Fruit fly (Drosophila melanogaster) whole organism, wandering third instar larva: ENCODE measurements around the gene ush.
A peak's percentile ranks its signal among the peaks of the same experiment; 100 is the strongest.

ENCODE experiments used
- Abd-B ChIP-seq: fragments of >200 bp; optimal IDR thresholded peaks from 2 replicates; lab custom pipeline; 2017; ENCODE audit warnings: missing biosample characterization, missing genetic modification characterization
- CG32264 ChIP-seq: fragments of 200-800 bp; sonication (Bioruptor generic); optimal IDR thresholded peaks from 2 replicates; lab custom pipeline; 2016; ENCODE audit warnings: missing biosample characterization, missing genetic modification characterization
- CG9705 ChIP-seq: fragments of 200-800 bp; sonication (Bioruptor generic); optimal IDR thresholded peaks from 2 replicates; lab custom pipeline; 2018; ENCODE audit warnings: missing biosample characterization, mild to moderate bottlenecking, missing genetic modification characterization
- CrebA ChIP-seq: fragments of 200-800 bp; sonication (Bioruptor generic); optimal IDR thresholded peaks from 2 replicates; lab custom pipeline; 2016; ENCODE audit warnings: missing biosample characterization, mild to moderate bottlenecking, missing genetic modification characterization, borderline replicate concordance
- Dfd ChIP-seq: fragments of >200 bp; optimal IDR thresholded peaks from 2 replicates; lab custom pipeline; 2017; ENCODE audit warnings: missing biosample characterization, missing genetic modification characterization
- Dif ChIP-seq: fragments of 200-275, 200-300 bp; sonication (Bioruptor generic); optimal IDR thresholded peaks from 2 replicates; lab custom pipeline; 2018; ENCODE audit warnings: missing biosample characterization, missing genetic modification characterization; ENCODE audit not compliant: partially characterized antibody
- GATAd ChIP-seq: sonication (Bioruptor generic); optimal IDR thresholded peaks from 2 replicates; lab custom pipeline; 2016; ENCODE audit warnings: missing biosample characterization, missing genetic modification characterization
- HLH106 ChIP-seq: fragments of 200-800 bp; optimal IDR thresholded peaks from 3 replicates; lab custom pipeline; 2019; ENCODE audit warnings: missing biosample characterization, mild to moderate bottlenecking, missing genetic modification characterization, moderate library complexity
- Hnf4 ChIP-seq: fragments of 200-800 bp; sonication (Bioruptor generic); optimal IDR thresholded peaks from 2 replicates; lab custom pipeline; 2016; ENCODE audit warnings: missing biosample characterization, mild to moderate bottlenecking, missing genetic modification characterization
- Hr78 ChIP-seq: fragments of >200 bp; optimal IDR thresholded peaks from 2 replicates; lab custom pipeline; 2017; ENCODE audit warnings: missing biosample characterization, missing genetic modification characterization
- Hr83 ChIP-seq: fragments of 200-300 bp; sonication (Bioruptor generic); optimal IDR thresholded peaks from 2 replicates; lab custom pipeline; 2016; ENCODE audit warnings: missing biosample characterization, mild to moderate bottlenecking, missing genetic modification characterization, moderate library complexity; ENCODE audit not compliant: poor library complexity, severe bottlenecking
- Jra ChIP-seq: sonication (Bioruptor generic); optimal IDR thresholded peaks from 2 replicates; lab custom pipeline; 2016; ENCODE audit warnings: missing biosample characterization, missing genetic modification characterization
- Mio ChIP-seq: sonication (Bioruptor generic); optimal IDR thresholded peaks from 2 replicates; lab custom pipeline; 2016; ENCODE audit warnings: missing biosample characterization, missing genetic modification characterization
- Myc ChIP-seq: fragments of >200 bp; optimal IDR thresholded peaks from 2 replicates; lab custom pipeline; 2017
- N ChIP-seq: fragments of >200 bp; optimal IDR thresholded peaks from 2 replicates; lab custom pipeline; 2018; ENCODE audit warnings: missing biosample characterization, missing external identifiers, missing genetic modification characterization
- OdsH ChIP-seq: fragments of 200-800 bp; sonication (Bioruptor generic); optimal IDR thresholded peaks from 2 replicates; lab custom pipeline; 2016; ENCODE audit warnings: missing biosample characterization, mild to moderate bottlenecking, missing genetic modification characterization
- Rel ChIP-seq, 2 experiments: fragments of 200-800 bp; sonication (Bioruptor generic) in 1 of 2; optimal IDR thresholded peaks; 2 replicates in 1 of 2; 3 replicates in 1 of 2; lab custom pipeline; 2016 to 2019; ENCODE audit warnings: mild to moderate bottlenecking in 2 of 2, missing biosample characterization in 2 of 2, missing genetic modification characterization in 2 of 2, moderate library complexity in 1 of 2
- Sp1 ChIP-seq: fragments of 200-800 bp; sonication (Bioruptor generic); optimal IDR thresholded peaks from 3 replicates; lab custom pipeline; 2019; ENCODE audit warnings: missing biosample characterization, mild to moderate bottlenecking, missing genetic modification characterization, moderate library complexity
- Vsx2 ChIP-seq: fragments of 200-300, 225-300 bp; sonication (Bioruptor generic); optimal IDR thresholded peaks from 2 replicates; lab custom pipeline; 2018; ENCODE audit warnings: missing biosample characterization, missing genetic modification characterization; ENCODE audit not compliant: partially characterized antibody
- br ChIP-seq: fragments of 200-800 bp; sonication (Bioruptor generic); optimal IDR thresholded peaks from 2 replicates; lab custom pipeline; 2016; ENCODE audit warnings: missing biosample characterization, missing genetic modification characterization
- brk ChIP-seq: fragments of 200-800 bp; sonication (Bioruptor generic); optimal IDR thresholded peaks from 2 replicates; lab custom pipeline; 2016; ENCODE audit warnings: missing biosample characterization, mild to moderate bottlenecking, missing genetic modification characterization
- dl ChIP-seq, 2 experiments: fragments of 175-275, 200-275 bp in 1 of 2; fragments of 200-275 bp in 1 of 2; sonication (Bioruptor generic); optimal IDR thresholded peaks; lab custom pipeline; 2018; ENCODE audit warnings: mild to moderate bottlenecking in 2 of 2, missing biosample characterization in 2 of 2, missing genetic modification characterization in 2 of 2, moderate library complexity in 2 of 2; ENCODE audit not compliant: partially characterized antibody in 2 of 2, insufficient read depth in 1 of 2
- dmrt93B ChIP-seq: fragments of 200-800 bp; sonication (Bioruptor generic); optimal IDR thresholded peaks from 2 replicates; lab custom pipeline; 2018; ENCODE audit warnings: missing biosample characterization, mild to moderate bottlenecking, missing genetic modification characterization
- dsf ChIP-seq: sonication (Bioruptor generic); optimal IDR thresholded peaks from 2 replicates; lab custom pipeline; 2016; ENCODE audit warnings: missing biosample characterization, missing genetic modification characterization, borderline replicate concordance
- ey ChIP-seq: fragments of 200-800 bp; sonication (Bioruptor generic); optimal IDR thresholded peaks from 2 replicates; lab custom pipeline; 2016; ENCODE audit warnings: missing biosample characterization, missing genetic modification characterization
- foxo ChIP-seq, 2 experiments: fragments of 200-800 bp; sonication (Bioruptor generic); optimal IDR thresholded peaks; 2 replicates in 1 of 2; 3 replicates in 1 of 2; lab custom pipeline; 2016 to 2017; ENCODE audit warnings: missing biosample characterization in 2 of 2, missing genetic modification characterization in 2 of 2
- fru ChIP-seq: fragments of 200-800 bp; sonication (Bioruptor generic); optimal IDR thresholded peaks from 3 replicates; lab custom pipeline; 2016; ENCODE audit warnings: missing biosample characterization, mild to moderate bottlenecking, missing genetic modification characterization
- h ChIP-seq: fragments of 200-800 bp; sonication (Bioruptor generic); optimal IDR thresholded peaks from 3 replicates; lab custom pipeline; 2016; ENCODE audit warnings: missing biosample characterization, mild to moderate bottlenecking, missing genetic modification characterization
- jim ChIP-seq: fragments of 175-275, 200-325 bp; sonication (Bioruptor generic); optimal IDR thresholded peaks from 2 replicates; lab custom pipeline; 2016; ENCODE audit warnings: missing biosample characterization, mild to moderate bottlenecking, missing genetic modification characterization
- lola ChIP-seq: fragments of >200 bp; optimal IDR thresholded peaks from 2 replicates; lab custom pipeline; 2017; ENCODE audit warnings: missing biosample characterization, missing genetic modification characterization
- pan ChIP-seq: fragments of >200 bp; optimal IDR thresholded peaks from 2 replicates; lab custom pipeline; 2017
- psq ChIP-seq: fragments of 200-800 bp; sonication (Bioruptor generic); optimal IDR thresholded peaks from 3 replicates; lab custom pipeline; 2017; ENCODE audit warnings: missing biosample characterization, mild to moderate bottlenecking, missing genetic modification characterization, moderate library complexity
- rgr ChIP-seq: fragments of 200-800 bp; sonication (Bioruptor generic); optimal IDR thresholded peaks from 3 replicates; lab custom pipeline; 2016; ENCODE audit warnings: missing biosample characterization, mild to moderate bottlenecking, missing genetic modification characterization
- sage ChIP-seq: fragments of 200-800 bp; sonication (Bioruptor generic); optimal IDR thresholded peaks from 2 replicates; lab custom pipeline; 2016; ENCODE audit warnings: missing biosample characterization, mild to moderate bottlenecking, missing genetic modification characterization
- sv ChIP-seq: fragments of 200-800 bp; sonication (Bioruptor generic); optimal IDR thresholded peaks from 3 replicates; lab custom pipeline; 2016; ENCODE audit warnings: missing biosample characterization, missing genetic modification characterization
- tai ChIP-seq: sonication (Bioruptor generic); optimal IDR thresholded peaks from 2 replicates; lab custom pipeline; 2016; ENCODE audit warnings: missing biosample characterization, missing genetic modification characterization
- usp ChIP-seq: fragments of >200 bp; optimal IDR thresholded peaks from 2 replicates; lab custom pipeline; 2017; ENCODE audit warnings: missing biosample characterization, missing genetic modification characterization
- woc ChIP-seq: sonication (Bioruptor generic); optimal IDR thresholded peaks from 2 replicates; lab custom pipeline; 2016; ENCODE audit warnings: missing biosample characterization, mild to moderate bottlenecking, missing genetic modification characterization

ush gene

DNA sequence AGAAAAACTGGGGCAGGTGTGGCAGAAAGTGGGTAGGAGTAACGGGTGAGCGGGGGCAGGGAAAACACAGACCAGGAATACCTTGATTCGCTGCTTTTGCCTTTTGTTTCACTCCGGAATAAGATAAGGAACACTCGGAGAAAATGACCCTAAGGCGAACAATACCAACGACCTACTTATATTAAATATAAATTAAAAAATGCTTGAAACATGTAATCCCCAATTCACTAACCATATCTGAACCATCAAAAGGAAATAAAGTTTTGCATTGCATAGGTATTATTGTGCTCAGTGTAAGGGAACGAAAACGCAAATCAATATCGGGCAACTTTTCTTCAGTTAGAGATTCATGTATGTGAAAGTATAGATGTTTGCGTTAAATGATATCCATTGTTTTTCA is 36.0 kb downstream of the ush start:
- TF ChIP-seq brk (GFP tag; lab: Kevin White, UChicago) (peak; percentile 65), Abd-B (GFP tag; lab: Kevin White, UChicago) (no peak), pan (lab: Kevin White, UChicago) (no peak), Vsx2 (no peak), woc (GFP tag; lab: Kevin White, UChicago) (peak; percentile 24), sage (GFP tag; lab: Kevin White, UChicago) (peak; percentile 65), Jra (GFP tag; lab: Kevin White, UChicago) (peak; percentile 20), GATAd (GFP tag; lab: Kevin White, UChicago) (no peak), lola (no peak), Myc (lab: Kevin White, UChicago) (no peak), Hnf4 (GFP tag; lab: Kevin White, UChicago) (peak; percentile 77), jim (no peak), N (GFP tag; lab: Kevin White, UChicago) (no peak), dmrt93B (GFP tag; lab: Kevin White, UChicago) (no peak), dsf (GFP tag; lab: Kevin White, UChicago) (peak; percentile 16), Rel (GFP tag; optimal IDR thresholded peaks at IDR 0.05; lab: Kevin White, UChicago) (no peak), Rel (tag; optimal IDR thresholded peaks at IDR 0.05; lab: Kevin White, UChicago) (no peak), OdsH (GFP tag; lab: Kevin White, UChicago) (peak; percentile 76), foxo (GFP tag; optimal IDR thresholded peaks at IDR 0.05; lab: Kevin White, UChicago) (peak in 1 of 2 experiments; percentile 81), rgr (GFP tag; lab: Kevin White, UChicago) (peak; percentile 76), Hr83 (GFP tag; lab: Kevin White, UChicago) (no peak), Dfd (GFP tag; lab: Kevin White, UChicago) (no peak), CG9705 (GFP tag; lab: Kevin White, UChicago) (no peak), HLH106 (tag; lab: Kevin White, UChicago) (peak; percentile 16), Sp1 (GFP tag; lab: Kevin White, UChicago) (peak; percentile 63), sv (GFP tag; lab: Kevin White, UChicago) (peak; percentile 56), CrebA (GFP tag; lab: Kevin White, UChicago) (no peak), tai (no peak), psq (GFP tag; lab: Kevin White, UChicago) (peak; percentile 70), ey (GFP tag; lab: Kevin White, UChicago) (peak; percentile 73), CG32264 (peak; percentile 47), dl (GFP tag; optimal IDR thresholded peaks at IDR 0.05; lab: Kevin White, UChicago; ENCODE audit: insufficient read depth in 1 of 2, partially characterized antibody in 2 of 2) (no peak), br (GFP tag; lab: Kevin White, UChicago) (peak; percentile 74), Hr78 (no peak), usp (GFP tag; lab: Kevin White, UChicago) (no peak), Mio (no peak), h (GFP tag; lab: Kevin White, UChicago) (peak; percentile 87), fru (GFP tag; lab: Kevin White, UChicago) (peak; percentile 66), Dif (GFP tag; lab: Kevin White, UChicago) (no peak)

DNA sequence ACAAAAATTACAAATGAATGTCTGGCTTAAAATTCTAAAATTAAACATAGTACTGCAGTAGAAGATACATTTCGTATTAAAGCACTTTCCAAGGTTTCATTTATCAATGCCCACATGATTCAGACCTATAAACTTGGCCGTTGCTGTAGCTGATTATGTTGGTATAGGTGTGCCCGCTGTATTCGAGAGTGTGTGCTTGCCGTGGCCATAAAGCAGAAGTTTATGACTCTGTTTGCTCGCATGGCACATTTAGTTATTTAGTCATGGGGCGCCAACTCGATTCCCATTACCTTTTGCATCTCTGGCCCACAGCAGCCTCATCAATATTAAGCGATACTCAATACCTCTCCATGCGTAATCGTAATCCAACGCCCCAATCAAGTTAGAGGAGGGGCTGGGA is 37.0 kb downstream of the ush start:
- no peak for TF ChIP-seq sv (GFP tag; lab: Kevin White, UChicago)
- peak; percentile 12 for TF ChIP-seq h (GFP tag; lab: Kevin White, UChicago)
- TF ChIP-seq OdsH (GFP tag; lab: Kevin White, UChicago): peak; percentile 8
